Worm (Caenorhabditis elegans) whole organism, mixed stage, embryonic: ENCODE measurements around the gene F48A11.4.

Experiments
- M03D4.4 ChIP-seq: sonication (generic microtip); optimal IDR thresholded peaks from 2 replicates; lab custom pipeline; 2017; ENCODE audit warnings: mild to moderate bottlenecking, missing genetic modification characterization, missing compliant biosample characterization
- bed-3 ChIP-seq: fragments of 200-800 bp; sonication (Bioruptor generic); optimal IDR thresholded peaks from 3 replicates; lab custom pipeline; 2018; ENCODE audit warnings: mild to moderate bottlenecking, missing genetic modification characterization, moderate library complexity, missing compliant biosample characterization
- blmp-1 ChIP-seq: fragments of 150-350 bp; optimal IDR thresholded peaks from 2 replicates; lab custom pipeline; 2014; ENCODE audit warnings: missing biosample characterization, missing genetic modification characterization
- ceh-39 ChIP-seq: fragments of 150-350 bp; optimal IDR thresholded peaks from 2 replicates; lab custom pipeline; 2014; ENCODE audit warnings: missing biosample characterization, missing genetic modification characterization
- ceh-43 ChIP-seq: fragments of 200-800 bp; sonication (Bioruptor generic); optimal IDR thresholded peaks from 2 replicates; lab custom pipeline; 2018; ENCODE audit warnings: mild to moderate bottlenecking, missing genetic modification characterization, moderate library complexity, missing compliant biosample characterization
- ceh-83 ChIP-seq: fragments of 200-800 bp; sonication (Bioruptor generic); optimal IDR thresholded peaks from 2 replicates; lab custom pipeline; 2018; ENCODE audit warnings: mild to moderate bottlenecking, missing genetic modification characterization, missing compliant biosample characterization
- ces-1 ChIP-seq: fragments of 150-350 bp; optimal IDR thresholded peaks from 2 replicates; lab custom pipeline; 2014; ENCODE audit warnings: missing biosample characterization, missing genetic modification reagents, missing genetic modification characterization
- cnd-1 ChIP-seq: fragments of 200-800 bp; sonication (Bioruptor generic); optimal IDR thresholded peaks from 2 replicates; lab custom pipeline; 2018; ENCODE audit warnings: mild to moderate bottlenecking, missing genetic modification characterization, missing compliant biosample characterization
- drap-1 ChIP-seq: fragments of 200-800 bp; sonication (Bioruptor generic); optimal IDR thresholded peaks from 3 replicates; lab custom pipeline; 2018; ENCODE audit warnings: mild to moderate bottlenecking, missing genetic modification characterization, missing compliant biosample characterization
- elt-3 ChIP-seq: fragments of 150-350 bp; optimal IDR thresholded peaks from 2 replicates; lab custom pipeline; 2014; ENCODE audit warnings: missing biosample characterization, missing genetic modification characterization
- flh-1 ChIP-seq: fragments of 200-800 bp; sonication (Bioruptor generic); optimal IDR thresholded peaks from 2 replicates; lab custom pipeline; 2018; ENCODE audit warnings: mild to moderate bottlenecking, missing genetic modification characterization, moderate library complexity, missing compliant biosample characterization
- ham-2 ChIP-seq: fragments of 200-800 bp; sonication (Bioruptor generic); optimal IDR thresholded peaks from 2 replicates; lab custom pipeline; 2018; ENCODE audit warnings: mild to moderate bottlenecking, missing genetic modification characterization, missing compliant biosample characterization
- hlh-1 ChIP-seq: fragments of 150-350 bp; optimal IDR thresholded peaks from 2 replicates; lab custom pipeline; 2014; ENCODE audit warnings: missing biosample characterization, missing genetic modification reagents, missing genetic modification characterization
- lin-13 ChIP-seq: fragments of 150-350 bp; optimal IDR thresholded peaks from 2 replicates; lab custom pipeline; 2014; ENCODE audit warnings: missing biosample characterization, missing genetic modification characterization
- lin-32 ChIP-seq: fragments of 200-800 bp; sonication (Bioruptor generic); optimal IDR thresholded peaks from 2 replicates; lab custom pipeline; 2018; ENCODE audit warnings: mild to moderate bottlenecking, missing genetic modification characterization, missing compliant biosample characterization
- lsy-2 ChIP-seq: fragments of 150-350 bp; optimal IDR thresholded peaks from 2 replicates; lab custom pipeline; 2014; ENCODE audit warnings: missing biosample characterization, missing genetic modification characterization
- mab-5 ChIP-seq: fragments of 150-350 bp; optimal IDR thresholded peaks from 2 replicates; lab custom pipeline; 2014; ENCODE audit warnings: missing biosample characterization, missing genetic modification characterization
- mls-2 ChIP-seq: sonication (generic microtip); optimal IDR thresholded peaks from 2 replicates; lab custom pipeline; 2016; ENCODE audit warnings: mild to moderate bottlenecking, missing genetic modification characterization, moderate library complexity, missing compliant biosample characterization
- nhr-12 ChIP-seq: fragments of 150-350 bp; optimal IDR thresholded peaks from 2 replicates; lab custom pipeline; 2014; ENCODE audit warnings: missing biosample characterization, missing genetic modification characterization
- nhr-2 ChIP-seq: fragments of 150-350 bp; optimal IDR thresholded peaks from 2 replicates; lab custom pipeline; 2014; ENCODE audit warnings: missing biosample characterization, missing genetic modification characterization
- nhr-237 ChIP-seq: fragments of 150-350 bp; optimal IDR thresholded peaks from 2 replicates; lab custom pipeline; 2014; ENCODE audit warnings: missing biosample characterization, missing genetic modification characterization
- nhr-28 ChIP-seq: fragments of 150-350 bp; optimal IDR thresholded peaks from 2 replicates; lab custom pipeline; 2014; ENCODE audit warnings: missing biosample characterization, missing genetic modification characterization
- nhr-76 ChIP-seq: sonication (generic microtip); optimal IDR thresholded peaks from 2 replicates; lab custom pipeline; 2017; ENCODE audit warnings: missing biosample characterization, missing genetic modification characterization
- pha-4 ChIP-seq: fragments of 150-350 bp; optimal IDR thresholded peaks from 2 replicates; lab custom pipeline; 2018; ENCODE audit warnings: missing biosample characterization, missing genetic modification reagents, missing genetic modification characterization
- sem-2 ChIP-seq: fragments of 200-800 bp; sonication (Bioruptor generic); optimal IDR thresholded peaks from 2 replicates; lab custom pipeline; 2018; ENCODE audit warnings: mild to moderate bottlenecking, missing genetic modification characterization, missing compliant biosample characterization
- snpc-4 ChIP-seq: fragments of 150-350 bp; optimal IDR thresholded peaks from 2 replicates; lab custom pipeline; 2014; ENCODE audit warnings: missing biosample characterization, missing genetic modification characterization
- sptf-1 ChIP-seq: sonication (generic microtip); optimal IDR thresholded peaks from 2 replicates; lab custom pipeline; 2017; ENCODE audit warnings: mild to moderate bottlenecking, missing genetic modification characterization, moderate library complexity, missing compliant biosample characterization
- unc-120 ChIP-seq: sonication (generic microtip); optimal IDR thresholded peaks from 2 replicates; lab custom pipeline; 2017; ENCODE audit warnings: missing genetic modification characterization, missing compliant biosample characterization; ENCODE audit not compliant: poor library complexity, severe bottlenecking
- unc-39 ChIP-seq: fragments of 150-350 bp; optimal IDR thresholded peaks from 2 replicates; lab custom pipeline; 2014; ENCODE audit warnings: missing biosample characterization, missing genetic modification characterization
- unc-62 ChIP-seq: fragments of 150-350 bp; optimal IDR thresholded peaks from 2 replicates; lab custom pipeline; 2014; ENCODE audit warnings: missing biosample characterization, missing genetic modification reagents, missing genetic modification characterization
- zip-8 ChIP-seq: fragments of 150-350 bp; optimal IDR thresholded peaks from 2 replicates; lab custom pipeline; 2014; ENCODE audit warnings: missing biosample characterization, missing genetic modification characterization
- ztf-11 ChIP-seq: fragments of 150-350 bp; optimal IDR thresholded peaks from 2 replicates; lab custom pipeline; 2014; ENCODE audit warnings: missing biosample characterization, missing genetic modification characterization

The F48A11.4 gene

ce11 chrII:192584-192983 is 23.8 kb downstream of the F48A11.4 start:
- TF ChIP-seq ceh-39 (tag; lab: Kevin White, UChicago) (no peak), unc-120 (no peak), snpc-4 (tag; lab: Kevin White, UChicago) (no peak), bed-3 (GFP tag; lab: Kevin White, UChicago) (no peak), unc-39 (tag; lab: Kevin White, UChicago) (no peak), flh-1 (GFP tag; lab: Kevin White, UChicago) (no peak), zip-8 (tag; lab: Kevin White, UChicago) (no peak), mls-2 (tag; lab: Kevin White, UChicago) (no peak), ham-2 (GFP tag; lab: Kevin White, UChicago) (no peak), nhr-237 (tag; lab: Kevin White, UChicago) (no peak), blmp-1 (tag; lab: Kevin White, UChicago) (no peak), unc-62 (GFP tag; lab: Kevin White, UChicago) (no peak), drap-1 (GFP tag; lab: Kevin White, UChicago) (no peak), nhr-12 (tag; lab: Kevin White, UChicago) (no peak), nhr-2 (tag; lab: Kevin White, UChicago) (no peak), cnd-1 (tag; lab: Kevin White, UChicago) (no peak)

ce11 chrII:188967-189366 is 27.5 kb downstream of the F48A11.4 start, which contains the start of gene T01D1.5:
T01D1.5 (minus strand) TSS chrII:189067.
- no peak for TF ChIP-seq nhr-76 (tag; lab: Kevin White, UChicago)
- TF ChIP-seq nhr-12 (tag; lab: Kevin White, UChicago), result no peak
- no peak for TF ChIP-seq elt-3 (tag; lab: Kevin White, UChicago)
- TF ChIP-seq sem-2 (GFP tag; lab: Kevin White, UChicago), result no peak
- no peak for TF ChIP-seq zip-8 (tag; lab: Kevin White, UChicago)
- TF ChIP-seq nhr-28, result no peak
- no peak for TF ChIP-seq ham-2 (GFP tag; lab: Kevin White, UChicago)
- TF ChIP-seq unc-120, result no peak
- TF ChIP-seq hlh-1 (tag; lab: Kevin White, UChicago), result no peak
- no peak for TF ChIP-seq unc-62 (GFP tag; lab: Kevin White, UChicago)
- no peak for TF ChIP-seq unc-39 (tag; lab: Kevin White, UChicago)
- no peak for TF ChIP-seq ces-1 (GFP tag; lab: Kevin White, UChicago)
- no peak for TF ChIP-seq pha-4 (tag; lab: Kevin White, UChicago)
- TF ChIP-seq ceh-43 (GFP tag; lab: Kevin White, UChicago), result no peak
- no peak for TF ChIP-seq bed-3 (GFP tag; lab: Kevin White, UChicago)
- TF ChIP-seq lsy-2 (tag; lab: Kevin White, UChicago), result no peak
- no peak for TF ChIP-seq drap-1 (GFP tag; lab: Kevin White, UChicago)
- TF ChIP-seq ztf-11, result no peak
- TF ChIP-seq nhr-2 (tag; lab: Kevin White, UChicago), result no peak
- TF ChIP-seq, all 35 proteins: peak for 0

ce11 chrII:186504-186903 is 29.9 kb downstream of the F48A11.4 start, which contains the start of gene T01D1.8:
T01D1.8 (plus strand) TSS chrII:186739.
- no peak for TF ChIP-seq sem-2 (GFP tag; lab: Kevin White, UChicago)
- TF ChIP-seq ceh-43 (GFP tag; lab: Kevin White, UChicago), result no peak

ce11 chrII:178993-179392 is 37.4 kb downstream of the F48A11.4 start, which contains the start of gene T01D1.4:
T01D1.4 (minus strand) TSS chrII:179093.
- TF ChIP-seq mab-5 (tag; lab: Kevin White, UChicago) (no peak), ceh-83 (GFP tag; lab: Kevin White, UChicago) (no peak), sptf-1 (tag; lab: Kevin White, UChicago) (no peak), zip-8 (tag; lab: Kevin White, UChicago) (no peak)

ce11 chrII:178146-178545 is 38.3 kb downstream of the F48A11.4 start:
- TF ChIP-seq ham-2 (GFP tag; lab: Kevin White, UChicago), result no peak
- TF ChIP-seq lsy-2 (tag; lab: Kevin White, UChicago), result no peak
- no peak for TF ChIP-seq M03D4.4 (tag; lab: Kevin White, UChicago)
- TF ChIP-seq nhr-76 (tag; lab: Kevin White, UChicago), result no peak
- TF ChIP-seq ceh-39 (tag; lab: Kevin White, UChicago), result no peak
- TF ChIP-seq ceh-83 (GFP tag; lab: Kevin White, UChicago), result no peak
- TF ChIP-seq sem-2 (GFP tag; lab: Kevin White, UChicago), result no peak
- no peak for TF ChIP-seq nhr-2 (tag; lab: Kevin White, UChicago)
- TF ChIP-seq elt-3 (tag; lab: Kevin White, UChicago), result no peak
- TF ChIP-seq hlh-1 (tag; lab: Kevin White, UChicago), result no peak
- no peak for TF ChIP-seq lin-32 (GFP tag; lab: Kevin White, UChicago)
- TF ChIP-seq snpc-4 (tag; lab: Kevin White, UChicago), result no peak
- no peak for TF ChIP-seq mab-5 (tag; lab: Kevin White, UChicago)
- TF ChIP-seq sptf-1 (tag; lab: Kevin White, UChicago), result no peak
- no peak for TF ChIP-seq unc-62 (GFP tag; lab: Kevin White, UChicago)
- no peak for TF ChIP-seq lin-13 (tag; lab: Kevin White, UChicago)
- TF ChIP-seq blmp-1 (tag; lab: Kevin White, UChicago), result no peak
- no peak for TF ChIP-seq ceh-43 (GFP tag; lab: Kevin White, UChicago)
- TF ChIP-seq drap-1 (GFP tag; lab: Kevin White, UChicago), result no peak
- TF ChIP-seq, all 35 proteins: peak for 0
